Fruit fly (Drosophila melanogaster): ENCODE data around the gene bbg.

- no peak for TF ChIP-seq Mnt (GFP tag; optimal IDR thresholded peaks at IDR 0.05)
- TF ChIP-seq CG1620 (GFP tag; optimal IDR thresholded peaks at IDR 0.05): no peak
- no peak for TF ChIP-seq pad (GFP tag; optimal IDR thresholded peaks at IDR 0.05)
- TF ChIP-seq CG11617 (GFP tag; optimal IDR thresholded peaks at IDR 0.05): no peak
- TF ChIP-seq ovo (GFP tag; optimal IDR thresholded peaks at IDR 0.05): no peak
- no peak for TF ChIP-seq CG5204 (GFP tag; optimal IDR thresholded peaks at IDR 0.05)
- TF ChIP-seq kay (GFP tag; ENCODE audit: borderline replicate concordance): no peak
- TF ChIP-seq cnc (optimal IDR thresholded peaks at IDR 0.05): no peak
- no peak for TF ChIP-seq Crg-1 (GFP tag; optimal IDR thresholded peaks at IDR 0.05)
These were observed 20.1 kb upstream of the bbg start for dm6 chr3L:14556177-14556576.
